Worm (Caenorhabditis elegans) whole organism, L2 larva: ENCODE data around the gene T06D4.2.

Experiments
- C34F6.9 ChIP-seq: fragments of 150-350 bp; optimal IDR thresholded peaks from 2 replicates; lab custom pipeline; 2014; ENCODE audit warnings: missing biosample characterization, missing genetic modification characterization
- F13H6.1 ChIP-seq: sonication (generic microtip); optimal IDR thresholded peaks from 2 replicates; lab custom pipeline; 2016; ENCODE audit warnings: missing genetic modification characterization, missing compliant biosample characterization
- Y55F3AM.14 ChIP-seq: fragments of 200-800 bp; sonication (Bioruptor generic); optimal IDR thresholded peaks from 2 replicates; lab custom pipeline; 2018; ENCODE audit warnings: mild to moderate bottlenecking, missing genetic modification characterization, missing compliant biosample characterization
- ZK546.5 ChIP-seq: sonication (generic microtip); optimal IDR thresholded peaks from 2 replicates; lab custom pipeline; 2017; ENCODE audit warnings: missing biosample characterization, missing genetic modification characterization
- alr-1 ChIP-seq: fragments of 150-350 bp; optimal IDR thresholded peaks from 2 replicates; lab custom pipeline; 2014; ENCODE audit warnings: missing biosample characterization, missing genetic modification characterization
- ama-1 ChIP-seq: fragments of 150-350 bp; optimal IDR thresholded peaks from 2 replicates; lab custom pipeline; 2018; ENCODE audit warnings: inconsistent platforms
- blmp-1 ChIP-seq: sonication (generic microtip); optimal IDR thresholded peaks from 2 replicates; lab custom pipeline; 2017; ENCODE audit warnings: missing genetic modification characterization, mild to moderate bottlenecking, missing compliant biosample characterization, antibody characterized with exemption, moderate library complexity; ENCODE audit not compliant: insufficient read depth
- ceh-16 ChIP-seq: fragments of 150-350 bp; optimal IDR thresholded peaks from 2 replicates; lab custom pipeline; 2014; ENCODE audit warnings: missing biosample characterization, missing genetic modification characterization
- ceh-82 ChIP-seq: fragments of 150-350 bp; optimal IDR thresholded peaks from 2 replicates; lab custom pipeline; 2014; ENCODE audit warnings: missing biosample characterization, missing genetic modification characterization
- crh-2 ChIP-seq: sonication (generic microtip); optimal IDR thresholded peaks from 2 replicates; lab custom pipeline; 2017; ENCODE audit warnings: missing biosample characterization, missing genetic modification characterization
- egl-27 ChIP-seq: sonication (generic microtip); optimal IDR thresholded peaks from 3 replicates; lab custom pipeline; 2017; ENCODE audit warnings: missing biosample characterization, missing genetic modification reagents, missing genetic modification characterization
- elt-1 ChIP-seq: fragments of 150-350 bp; optimal IDR thresholded peaks from 2 replicates; lab custom pipeline; 2014; ENCODE audit warnings: missing biosample characterization, missing genetic modification characterization
- elt-3 ChIP-seq: sonication (generic microtip); optimal IDR thresholded peaks from 2 replicates; lab custom pipeline; 2017; ENCODE audit warnings: missing biosample characterization, missing genetic modification characterization
- fos-1 ChIP-seq: fragments of 150-350 bp; optimal IDR thresholded peaks from 2 replicates; lab custom pipeline; 2014; ENCODE audit warnings: missing biosample characterization, missing genetic modification characterization
- gmeb-1 ChIP-seq: fragments of 150-350 bp; optimal IDR thresholded peaks from 2 replicates; lab custom pipeline; 2014; ENCODE audit warnings: missing biosample characterization, missing genetic modification characterization
- lin-13 ChIP-seq: fragments of 150-350 bp; optimal IDR thresholded peaks from 2 replicates; lab custom pipeline; 2014; ENCODE audit warnings: missing biosample characterization, missing genetic modification reagents, missing genetic modification characterization
- lin-39 ChIP-seq: fragments of 150-350 bp; optimal IDR thresholded peaks from 2 replicates; lab custom pipeline; 2014; ENCODE audit warnings: missing biosample characterization, missing genetic modification reagents, missing genetic modification characterization
- lsy-2 ChIP-seq, 2 experiments: fragments of 150-350 bp in 1 of 2; sonication (generic microtip) in 1 of 2; optimal IDR thresholded peaks; 2 replicates each; lab custom pipeline; 2014 to 2017; ENCODE audit warnings: missing biosample characterization in 2 of 2, missing genetic modification characterization in 2 of 2
- mab-5 ChIP-seq: fragments of 150-350 bp; optimal IDR thresholded peaks from 2 replicates; lab custom pipeline; 2014; ENCODE audit warnings: missing biosample characterization, missing genetic modification characterization
- mbf-1 ChIP-seq: sonication (generic microtip); optimal IDR thresholded peaks from 2 replicates; lab custom pipeline; 2017; ENCODE audit warnings: missing biosample characterization, missing genetic modification characterization
- mdl-1 ChIP-seq, 2 experiments: fragments of 150-350 bp in 1 of 2; sonication (generic microtip) in 1 of 2; optimal IDR thresholded peaks; 2 replicates each; lab custom pipeline; 2017; ENCODE audit warnings: missing biosample characterization in 2 of 2, missing genetic modification characterization in 2 of 2
- nhr-10 ChIP-seq: sonication (generic microtip); optimal IDR thresholded peaks from 2 replicates; lab custom pipeline; 2017; ENCODE audit warnings: missing biosample characterization, missing genetic modification characterization
- nhr-12 ChIP-seq: fragments of 150-350 bp; optimal IDR thresholded peaks from 2 replicates; lab custom pipeline; 2014; ENCODE audit warnings: missing biosample characterization, missing genetic modification characterization
- nhr-129 ChIP-seq: fragments of 150-350 bp; optimal IDR thresholded peaks from 2 replicates; lab custom pipeline; 2014; ENCODE audit warnings: missing biosample characterization, missing genetic modification characterization
- nhr-21 ChIP-seq: fragments of 150-350 bp; optimal IDR thresholded peaks from 2 replicates; lab custom pipeline; 2014; ENCODE audit warnings: missing biosample characterization, missing genetic modification characterization
- nhr-237 ChIP-seq: fragments of 150-350 bp; optimal IDR thresholded peaks from 2 replicates; lab custom pipeline; 2014; ENCODE audit warnings: missing biosample characterization, missing genetic modification characterization
- nhr-25 ChIP-seq: fragments of 150-350 bp; sonication (generic microtip); optimal IDR thresholded peaks from 3 replicates; lab custom pipeline; 2014; ENCODE audit warnings: missing biosample characterization, missing genetic modification characterization
- nhr-6 ChIP-seq: fragments of 150-350 bp; optimal IDR thresholded peaks from 2 replicates; lab custom pipeline; 2014; ENCODE audit warnings: missing biosample characterization, missing genetic modification characterization
- peb-1 ChIP-seq: fragments of 150-350 bp; optimal IDR thresholded peaks from 2 replicates; lab custom pipeline; 2014; ENCODE audit warnings: missing biosample characterization, missing genetic modification characterization
- sem-4 ChIP-seq: fragments of 150-350 bp; optimal IDR thresholded peaks from 2 replicates; lab custom pipeline; 2014; ENCODE audit warnings: missing biosample characterization, missing genetic modification reagents, missing genetic modification characterization
- skn-1 ChIP-seq: sonication (generic microtip); optimal IDR thresholded peaks from 2 replicates; lab custom pipeline; 2017; ENCODE audit warnings: missing biosample characterization, missing genetic modification characterization
- sma-9 ChIP-seq, 2 experiments: fragments of 150-350 bp in 1 of 2; sonication (generic microtip) in 1 of 2; optimal IDR thresholded peaks; 2 replicates each; lab custom pipeline; 2014 to 2016; ENCODE audit warnings: missing genetic modification characterization in 2 of 2, mild to moderate bottlenecking in 1 of 2, missing biosample characterization in 1 of 2, missing compliant biosample characterization in 1 of 2, missing genetic modification reagents in 1 of 2, moderate library complexity in 1 of 2
- unc-39 ChIP-seq: fragments of 150-350 bp; optimal IDR thresholded peaks from 2 replicates; lab custom pipeline; 2014; ENCODE audit warnings: missing biosample characterization, missing genetic modification characterization
- unc-55 ChIP-seq: fragments of 150-350 bp; sonication (generic microtip); optimal IDR thresholded peaks from 3 replicates; lab custom pipeline; 2014; ENCODE audit warnings: missing biosample characterization, missing genetic modification reagents, missing genetic modification characterization
- unc-62 ChIP-seq: fragments of 150-350 bp; optimal IDR thresholded peaks from 2 replicates; lab custom pipeline; 2014; ENCODE audit warnings: missing biosample characterization, missing genetic modification reagents, missing genetic modification characterization
- zag-1 ChIP-seq: fragments of 150-350 bp; optimal IDR thresholded peaks from 2 replicates; lab custom pipeline; 2014; ENCODE audit warnings: missing biosample characterization, missing genetic modification characterization

Gene T06D4.2

DNA sequence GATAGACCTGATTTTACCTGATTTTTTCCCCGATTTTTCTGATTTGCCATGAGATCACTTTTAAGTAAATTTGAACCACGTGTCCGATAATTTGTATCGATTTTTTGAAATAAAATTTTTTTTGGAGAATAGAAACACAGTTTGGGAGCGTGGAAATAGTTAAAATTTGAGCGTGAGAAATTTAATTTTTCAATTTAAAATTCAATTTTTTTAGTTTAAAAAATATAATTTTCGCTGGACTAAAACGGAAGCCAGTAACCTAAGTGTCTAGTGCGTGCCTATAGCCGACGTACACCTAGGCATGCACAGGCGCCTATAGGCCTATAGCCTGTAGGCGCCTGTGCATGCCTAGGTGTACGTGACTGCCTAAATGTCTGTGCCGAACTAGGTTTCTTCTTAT lies 13.5 kb upstream of the T06D4.2 start, which contains the start of gene nep-9:
TSS of gene nep-9 (minus strand) at position 101 of the 400 bp plus-strand sequence.
- TF ChIP-seq sma-9 (GFP tag; optimal IDR thresholded peaks at IDR 0.05; lab: Kevin White, UChicago) (no peak), sma-9 (tag; optimal IDR thresholded peaks at IDR 0.05; lab: Kevin White, UChicago) (no peak), sem-4 (tag; lab: Kevin White, UChicago) (no peak), peb-1 (tag; lab: Kevin White, UChicago) (no peak), gmeb-1 (no peak), C34F6.9 (no peak), unc-39 (tag; lab: Kevin White, UChicago) (no peak), nhr-6 (tag; lab: Kevin White, UChicago) (no peak), ama-1 (no peak), nhr-10 (tag; lab: Kevin White, UChicago) (no peak), ceh-16 (tag; lab: Kevin White, UChicago) (no peak), nhr-21 (tag; lab: Kevin White, UChicago) (no peak), mbf-1 (no peak), unc-62 (no peak), lin-13 (GFP tag; lab: Kevin White, UChicago) (no peak), elt-3 (tag; lab: Kevin White, UChicago) (no peak), ZK546.5 (tag; lab: Kevin White, UChicago) (no peak), blmp-1 (no peak), egl-27 (no peak), mdl-1 (tag; optimal IDR thresholded peaks at IDR 0.05; lab: Kevin White, UChicago) (no peak)

DNA sequence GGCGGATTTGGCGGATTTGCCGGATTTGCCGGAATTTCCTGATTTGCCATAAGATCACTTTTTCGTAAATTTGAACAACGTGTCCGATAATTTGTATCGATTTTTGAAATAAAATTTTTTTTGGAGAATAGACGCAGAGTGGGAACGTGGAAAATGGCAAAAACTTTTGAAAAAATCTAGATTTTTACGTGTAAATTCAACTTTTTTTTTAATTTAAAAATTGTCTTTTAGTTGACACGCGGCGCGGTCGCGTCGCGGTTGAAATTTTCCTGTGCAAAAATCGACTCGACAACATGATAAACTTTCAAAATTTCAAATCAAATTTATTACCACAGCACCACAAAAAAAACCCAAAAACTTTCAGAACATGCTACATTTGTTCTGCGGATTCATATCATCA lies 9.8 kb upstream of the T06D4.2 start, which contains the start of gene nep-20:
TSS of gene nep-20 (minus strand) at position 101 of the 400 bp plus-strand sequence.
- TF ChIP-seq skn-1 (tag; lab: Kevin White, UChicago), result no peak
- TF ChIP-seq unc-62, result no peak
- no peak for TF ChIP-seq mab-5
- no peak for TF ChIP-seq zag-1 (tag; lab: Kevin White, UChicago)
- TF ChIP-seq lin-39 (tag; lab: Kevin White, UChicago), result no peak
- no peak for TF ChIP-seq ceh-82 (tag; lab: Kevin White, UChicago)
- TF ChIP-seq elt-3 (tag; lab: Kevin White, UChicago), result no peak
- no peak for TF ChIP-seq nhr-21 (tag; lab: Kevin White, UChicago)
- TF ChIP-seq elt-1, result no peak
- TF ChIP-seq nhr-12 (tag; lab: Kevin White, UChicago), result no peak
- TF ChIP-seq F13H6.1, result no peak
- no peak for TF ChIP-seq alr-1 (tag; lab: Kevin White, UChicago)
- no peak for TF ChIP-seq unc-39 (tag; lab: Kevin White, UChicago)
- no peak for TF ChIP-seq lsy-2 (tag; optimal IDR thresholded peaks at IDR 0.05; lab: Kevin White, UChicago)
- TF ChIP-seq, all 48 proteins: peak for 0

DNA sequence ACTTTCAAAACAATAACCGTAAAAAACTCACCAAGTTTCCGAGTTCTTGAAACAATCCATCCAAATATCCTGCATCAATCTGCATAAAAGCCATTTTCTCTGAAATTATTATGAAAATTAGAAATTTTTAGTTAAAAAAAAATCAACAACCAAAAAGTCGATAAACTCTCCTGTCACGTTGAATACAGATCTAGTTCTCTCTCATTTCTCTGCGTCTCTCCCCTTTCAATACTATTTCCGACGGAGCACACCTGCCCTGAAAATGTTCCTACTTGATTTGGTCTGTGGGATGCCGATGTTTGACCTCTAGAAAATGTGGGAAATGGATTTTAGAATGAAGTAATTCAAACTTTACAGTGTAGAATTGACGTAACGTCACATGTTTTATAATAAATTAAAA lies 1.8 kb upstream of the T06D4.2 start, which contains the start of gene T06D4.6:
TSS of gene T06D4.6 (minus strand) at position 101 of the 400 bp plus-strand sequence.
- TF ChIP-seq sma-9 (GFP tag; optimal IDR thresholded peaks at IDR 0.05; lab: Kevin White, UChicago) (no peak), sma-9 (tag; optimal IDR thresholded peaks at IDR 0.05; lab: Kevin White, UChicago) (no peak), crh-2 (tag; lab: Kevin White, UChicago) (no peak), F13H6.1 (no peak)

DNA sequence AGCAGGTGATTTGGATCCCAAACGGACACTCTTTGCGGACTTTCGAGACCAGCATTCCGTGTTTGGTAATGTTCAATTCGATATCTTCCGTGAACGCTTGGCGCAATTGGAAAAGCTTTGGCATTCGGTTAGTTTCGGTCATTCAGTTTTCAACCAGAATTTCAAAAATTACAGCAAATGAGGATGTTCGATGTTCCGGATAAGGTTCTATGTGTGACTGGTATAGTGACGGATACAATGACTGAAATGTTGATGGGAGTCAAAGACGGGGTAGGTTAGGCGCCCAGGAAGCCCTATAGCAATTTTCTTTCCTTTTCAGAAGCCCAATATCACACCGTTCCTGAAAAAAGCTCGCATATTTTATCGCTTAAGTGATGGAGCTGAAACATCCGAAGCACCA lies 2.6 kb downstream of the T06D4.2 start:
- TF ChIP-seq mdl-1 (tag; optimal IDR thresholded peaks at IDR 0.05; lab: Kevin White, UChicago), result no peak
- TF ChIP-seq nhr-25 (tag; lab: Kevin White, UChicago), result no peak
- no peak for TF ChIP-seq alr-1 (tag; lab: Kevin White, UChicago)
- TF ChIP-seq peb-1 (tag; lab: Kevin White, UChicago), result no peak
- TF ChIP-seq fos-1 (tag; lab: Kevin White, UChicago), result no peak
- TF ChIP-seq nhr-129, result no peak
- TF ChIP-seq nhr-237 (tag; lab: Kevin White, UChicago), result no peak
- TF ChIP-seq mbf-1, result no peak
- TF ChIP-seq, all 48 proteins: peak for 0

DNA sequence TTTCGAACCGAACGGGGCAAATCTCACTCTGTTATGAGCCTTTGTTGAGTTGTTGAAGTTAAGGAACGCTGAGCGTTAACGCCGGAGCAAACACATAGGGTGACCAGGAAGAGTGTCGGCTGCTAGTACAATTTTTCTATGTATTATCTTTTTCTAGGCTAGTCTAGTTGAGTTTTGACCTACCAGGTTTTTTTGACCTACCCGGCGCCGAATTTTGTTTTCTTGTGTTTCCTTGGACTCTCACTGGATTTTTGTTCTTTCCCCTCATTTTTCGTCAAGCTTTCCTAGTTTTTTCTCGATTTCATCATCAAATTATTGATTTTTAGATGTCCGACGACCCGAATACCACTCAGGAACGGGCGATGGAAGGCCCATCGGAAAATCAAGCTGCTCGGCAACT lies 4.2 kb downstream of the T06D4.2 start, which contains the start of gene T06D4.1:
TSS of gene T06D4.1 (plus strand) at position 321 of the 400 bp plus-strand sequence.
- TF ChIP-seq lin-39 (tag; lab: Kevin White, UChicago), result no peak
- TF ChIP-seq ama-1, result no peak
- TF ChIP-seq unc-55 (GFP tag; lab: Kevin White, UChicago), result no peak
- TF ChIP-seq mbf-1, result no peak
- TF ChIP-seq Y55F3AM.14, result no peak
- TF ChIP-seq skn-1 (tag; lab: Kevin White, UChicago), result no peak
